Worm (Caenorhabditis elegans): ENCODE data around the gene Y79H2A.3.

The Y79H2A.3 gene

DNA sequence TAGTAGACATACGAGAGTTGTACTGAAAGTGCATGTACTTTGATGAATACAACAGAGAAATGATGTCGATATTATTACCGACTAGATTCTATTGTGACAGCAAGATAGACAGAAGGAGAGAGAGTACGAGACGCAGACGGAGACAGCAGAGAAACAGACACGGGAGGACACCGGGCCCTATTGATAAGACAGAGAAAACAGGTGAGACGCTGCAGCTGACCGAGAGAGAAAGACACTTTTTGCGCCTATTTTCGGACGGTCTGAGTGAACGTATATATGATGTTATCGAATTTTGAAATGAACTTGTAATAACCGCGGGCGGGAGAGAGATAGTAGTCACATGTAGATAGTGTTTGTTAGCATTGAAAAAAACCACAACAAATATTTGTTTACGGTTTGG lies 48.8 kb downstream of the Y79H2A.3 start:
- TF ChIP-seq hlh-1 (tag; optimal IDR thresholded peaks at IDR 0.05) (peak; percentile 35), tbx-8 (GFP tag; optimal IDR thresholded peaks at IDR 0.05) (no peak), elt-1 (tag; optimal IDR thresholded peaks at IDR 0.05; ENCODE audit: borderline replicate concordance, insufficient read depth) (peak; percentile 73), unc-120 (tag; optimal IDR thresholded peaks at IDR 0.05; ENCODE audit: poor library complexity, severe bottlenecking) (peak; percentile 8), ces-1 (GFP tag; optimal IDR thresholded peaks at IDR 0.05) (no peak), sptf-1 (tag; optimal IDR thresholded peaks at IDR 0.05) (no peak), pha-4 (tag; optimal IDR thresholded peaks at IDR 0.05) (peak; percentile 15)

DNA sequence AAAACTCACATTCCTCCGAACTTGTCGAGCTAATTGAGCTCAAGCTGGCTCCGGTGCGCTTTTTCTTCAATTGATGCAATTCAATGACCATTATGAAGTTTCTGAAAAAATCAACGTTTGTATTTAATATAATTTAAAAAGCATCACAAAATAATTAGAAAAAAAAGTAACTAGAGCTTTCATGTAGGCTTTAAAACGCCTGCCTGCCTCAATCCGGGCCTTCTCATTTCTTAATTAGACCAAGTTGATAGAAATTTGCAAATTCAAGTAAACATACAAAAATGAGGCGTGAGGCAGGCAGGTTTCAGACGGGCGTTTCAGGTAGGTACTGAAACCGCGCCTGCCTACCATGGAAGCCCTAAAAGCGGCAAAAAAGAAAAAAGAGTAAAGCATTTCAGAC lies 49.3 kb downstream of the Y79H2A.3 start, which contains the start of gene Y56A3A.33:
TSS of gene Y56A3A.33 (minus strand) at position 101 of the 400 bp plus-strand sequence.
- TF ChIP-seq flh-1 (GFP tag; optimal IDR thresholded peaks at IDR 0.05) (no peak), elt-1 (tag; optimal IDR thresholded peaks at IDR 0.05; ENCODE audit: borderline replicate concordance, insufficient read depth) (no peak), sem-2 (GFP tag; optimal IDR thresholded peaks at IDR 0.05) (no peak), nhr-237 (tag; optimal IDR thresholded peaks at IDR 0.05) (no peak), unc-120 (tag; optimal IDR thresholded peaks at IDR 0.05; ENCODE audit: poor library complexity, severe bottlenecking) (no peak)

DNA sequence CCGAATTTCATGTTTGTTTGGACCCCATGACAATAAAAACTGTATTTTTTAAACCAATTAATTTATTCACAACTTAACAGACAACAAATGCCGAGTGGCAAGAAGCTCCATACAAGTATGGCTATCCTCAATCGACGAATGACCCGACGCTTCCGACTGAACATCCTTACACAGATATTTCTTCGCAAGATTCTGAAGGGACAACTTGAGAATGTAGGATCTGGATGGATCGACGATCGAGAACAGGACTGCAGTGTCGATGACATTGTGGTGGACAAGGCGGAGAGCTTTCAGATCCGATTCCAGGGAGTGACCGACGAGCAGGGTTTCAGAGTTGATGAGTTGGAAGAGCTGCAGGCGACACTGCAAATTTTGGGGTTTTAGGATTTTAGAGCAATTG lies 52.6 kb downstream of the Y79H2A.3 start:
- TF ChIP-seq unc-39 (tag; optimal IDR thresholded peaks at IDR 0.05) (no peak), lin-32 (GFP tag; optimal IDR thresholded peaks at IDR 0.05) (no peak), mep-1 (tag; optimal IDR thresholded peaks at IDR 0.05) (no peak), tbx-8 (GFP tag; optimal IDR thresholded peaks at IDR 0.05) (no peak), ceh-43 (GFP tag; optimal IDR thresholded peaks at IDR 0.05) (no peak), snpc-4 (tag; optimal IDR thresholded peaks at IDR 0.05) (no peak), unc-62 (GFP tag; optimal IDR thresholded peaks at IDR 0.05) (no peak), sptf-1 (tag; optimal IDR thresholded peaks at IDR 0.05) (no peak), mls-2 (tag; optimal IDR thresholded peaks at IDR 0.05) (no peak), nhr-2 (tag; optimal IDR thresholded peaks at IDR 0.05) (no peak), elt-3 (tag; optimal IDR thresholded peaks at IDR 0.05) (no peak), ceh-83 (GFP tag; optimal IDR thresholded peaks at IDR 0.05) (no peak), ztf-11 (tag; optimal IDR thresholded peaks at IDR 0.05) (no peak), hlh-1 (tag; optimal IDR thresholded peaks at IDR 0.05) (no peak), nhr-237 (tag; optimal IDR thresholded peaks at IDR 0.05) (no peak), ham-2 (GFP tag; optimal IDR thresholded peaks at IDR 0.05) (no peak), lin-13 (tag; optimal IDR thresholded peaks at IDR 0.05) (no peak), ces-1 (GFP tag; optimal IDR thresholded peaks at IDR 0.05) (no peak), bed-3 (GFP tag; optimal IDR thresholded peaks at IDR 0.05) (no peak)

DNA sequence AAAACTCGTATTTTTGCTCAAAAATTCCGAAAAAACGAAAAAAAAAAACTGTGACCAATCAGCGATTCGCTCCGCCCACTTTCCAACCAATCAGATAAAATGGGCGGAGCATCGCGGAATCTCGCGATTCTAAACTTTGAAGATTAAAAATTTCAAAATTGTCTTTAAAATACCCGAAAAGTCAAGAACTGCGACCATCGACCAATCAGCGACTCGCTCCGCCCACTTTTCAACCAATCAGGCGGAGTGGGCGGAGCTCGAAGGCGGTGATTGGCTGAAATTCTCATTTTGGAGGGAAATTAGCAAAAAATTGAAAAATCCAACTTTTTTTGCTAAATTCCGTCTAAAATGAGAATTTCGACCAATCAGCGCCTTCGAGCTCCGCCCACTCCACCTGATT lies 56.3 kb downstream of the Y79H2A.3 start:
- no peak for TF ChIP-seq hlh-1 (tag; optimal IDR thresholded peaks at IDR 0.05)
- no peak for TF ChIP-seq drap-1 (GFP tag; optimal IDR thresholded peaks at IDR 0.05)
- no peak for TF ChIP-seq zip-8 (tag; optimal IDR thresholded peaks at IDR 0.05)
- TF ChIP-seq lsy-2 (tag; optimal IDR thresholded peaks at IDR 0.05): no peak
- no peak for TF ChIP-seq ham-2 (GFP tag; optimal IDR thresholded peaks at IDR 0.05)
- TF ChIP-seq sem-2 (GFP tag; optimal IDR thresholded peaks at IDR 0.05): no peak
- no peak for TF ChIP-seq nhr-12 (tag; optimal IDR thresholded peaks at IDR 0.05)

DNA sequence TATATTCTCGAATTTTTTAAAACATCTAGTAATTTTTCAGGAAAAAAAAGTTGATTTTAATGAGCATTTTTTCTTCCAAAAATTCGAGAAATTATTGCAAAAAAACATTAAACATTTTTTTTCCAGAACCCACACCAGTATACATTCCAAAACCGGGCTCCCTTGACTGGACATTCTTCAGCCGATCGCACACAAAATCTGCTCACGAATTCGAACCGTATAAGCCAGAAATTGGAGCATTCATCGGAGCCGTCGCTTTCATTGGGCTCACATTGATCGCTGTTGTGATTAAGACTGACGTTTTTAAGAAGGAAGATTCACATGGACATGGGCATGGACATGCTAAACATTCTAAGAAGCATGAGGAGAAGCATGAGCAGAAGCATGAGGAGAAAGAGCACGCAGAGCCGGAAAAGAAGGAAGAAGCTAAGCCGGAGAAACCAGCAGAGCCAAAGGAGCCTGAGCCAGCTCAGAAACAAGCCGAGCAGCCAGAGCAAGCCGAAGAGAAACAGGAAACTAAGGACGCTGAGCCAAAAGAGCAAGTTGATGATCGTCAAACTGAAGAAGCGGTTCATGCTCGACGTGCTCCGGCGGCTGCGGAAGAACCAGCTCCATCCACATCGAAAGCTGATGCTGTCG lies 60.3 kb downstream of the Y79H2A.3 start:
- TF ChIP-seq snpc-4 (tag; optimal IDR thresholded peaks at IDR 0.05) (no peak), ceh-39 (tag; optimal IDR thresholded peaks at IDR 0.05) (no peak)

DNA sequence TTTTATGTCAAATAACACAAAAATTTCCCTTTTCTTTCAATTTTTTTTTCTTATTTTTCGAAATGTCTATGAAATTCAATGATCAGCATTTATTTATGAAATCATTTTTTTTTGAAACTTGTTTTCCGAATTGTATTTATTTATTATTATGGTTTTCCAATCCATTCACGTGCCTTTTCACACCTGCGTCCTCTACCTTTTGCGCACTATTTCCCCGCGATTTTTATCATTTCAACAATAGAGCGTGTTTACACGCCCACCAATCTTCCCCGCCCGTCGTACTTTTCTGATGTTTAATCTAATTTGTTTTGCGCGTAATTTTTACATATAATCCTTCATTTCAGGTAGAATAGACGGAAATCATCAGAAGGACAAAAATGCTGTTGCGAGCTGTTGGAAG lies 62.3 kb downstream of the Y79H2A.3 start, which contains the start of gene wah-1:
TSS of gene wah-1 (plus strand) at position 345 of the 400 bp plus-strand sequence.
- TF ChIP-seq elt-3 (tag; optimal IDR thresholded peaks at IDR 0.05) (no peak), mls-2 (tag; optimal IDR thresholded peaks at IDR 0.05) (no peak), sptf-1 (tag; optimal IDR thresholded peaks at IDR 0.05) (no peak), blmp-1 (tag; optimal IDR thresholded peaks at IDR 0.05) (no peak), mep-1 (tag; optimal IDR thresholded peaks at IDR 0.05) (peak; percentile 9), ham-2 (GFP tag; optimal IDR thresholded peaks at IDR 0.05) (no peak), nhr-12 (tag; optimal IDR thresholded peaks at IDR 0.05) (no peak)

Measured in whole organism, mixed stage, embryonic.